Worm (Caenorhabditis elegans) whole organism, L1 larva: ENCODE measurements around the gene rpn-11.

Source experiments
- C04F5.9 ChIP-seq: sonication (generic microtip); optimal IDR thresholded peaks from 2 replicates; lab custom pipeline; 2016; ENCODE audit warnings: missing genetic modification characterization, missing compliant biosample characterization
- F16B12.6 ChIP-seq: fragments of 150-350 bp; optimal IDR thresholded peaks from 2 replicates; lab custom pipeline; 2014; ENCODE audit warnings: missing biosample characterization, missing genetic modification characterization
- ceh-8 ChIP-seq: fragments of 200-800 bp; sonication (Bioruptor generic); optimal IDR thresholded peaks from 2 replicates; lab custom pipeline; 2018; ENCODE audit warnings: mild to moderate bottlenecking, missing genetic modification characterization, moderate library complexity, missing compliant biosample characterization
- ceh-88 ChIP-seq: fragments of 200-800 bp; sonication (Bioruptor generic); IDR thresholded peaks from 2 replicates; pipeline ENCODE4 v1.3.6; 2022; ENCODE audit warnings: missing genetic modification characterization, missing compliant biosample characterization
- dpl-1 ChIP-seq, 3 experiments: fragments of 150-350 bp in 2 of 3; sonication (generic microtip) in 1 of 3; optimal IDR thresholded peaks; 2 replicates each; lab custom pipeline; 2014 to 2017; ENCODE audit warnings: missing biosample characterization in 3 of 3, missing genetic modification characterization in 3 of 3, missing genetic modification reagents in 3 of 3
- dsc-1 ChIP-seq: sonication (generic microtip); optimal IDR thresholded peaks from 2 replicates; lab custom pipeline; 2016; ENCODE audit warnings: mild to moderate bottlenecking, missing genetic modification characterization, missing compliant biosample characterization
- efl-1 ChIP-seq, 4 experiments: fragments of 150-350 bp; optimal IDR thresholded peaks in 3 of 4; peaks in 1 of 4; 1 replicate in 1 of 4; 2 replicates in 3 of 4; lab custom pipeline; 2014; ENCODE audit warnings: missing biosample characterization in 2 of 4, missing genetic modification characterization in 2 of 4, missing genetic modification reagents in 2 of 4
- egl-13 ChIP-seq: sonication (generic microtip); optimal IDR thresholded peaks from 2 replicates; lab custom pipeline; 2016; ENCODE audit warnings: missing genotype, missing genetic modification reagents, missing genetic modification characterization, missing compliant biosample characterization
- elt-2 ChIP-seq: sonication (generic microtip); optimal IDR thresholded peaks from 2 replicates; lab custom pipeline; 2016; ENCODE audit warnings: missing genetic modification characterization, mild to moderate bottlenecking, inconsistent platforms, missing compliant biosample characterization, missing genetic modification reagents
- ets-5 ChIP-seq: fragments of 200-800 bp; sonication (Bioruptor generic); IDR thresholded peaks from 2 replicates; pipeline ENCODE4 v1.3.6; 2022; ENCODE audit warnings: missing genetic modification characterization, missing compliant biosample characterization
- fkh-8 ChIP-seq: sonication (generic microtip); optimal IDR thresholded peaks from 2 replicates; lab custom pipeline; 2016; ENCODE audit warnings: mild to moderate bottlenecking, missing genetic modification characterization, missing compliant biosample characterization
- grh-1 ChIP-seq: fragments of 200-800 bp; sonication (Bioruptor generic); IDR thresholded peaks from 2 replicates; pipeline ENCODE4 v1.3.6; 2022; ENCODE audit warnings: missing genetic modification reagents, missing genetic modification characterization, missing compliant biosample characterization
- irx-1 ChIP-seq: sonication (generic microtip); optimal IDR thresholded peaks from 2 replicates; lab custom pipeline; 2016; ENCODE audit warnings: missing genetic modification characterization, missing compliant biosample characterization
- isw-1 ChIP-seq: fragments of 200-800 bp; sonication (Bioruptor generic); IDR thresholded peaks from 2 replicates; pipeline ENCODE4 v1.3.6; 2022; ENCODE audit warnings: missing genetic modification characterization, missing compliant biosample characterization
- lin-13 ChIP-seq: fragments of 150-350 bp; optimal IDR thresholded peaks from 2 replicates; lab custom pipeline; 2014; ENCODE audit warnings: missing biosample characterization, missing genetic modification reagents, missing genetic modification characterization
- lin-14 ChIP-seq: fragments of 200-800 bp; sonication (Bioruptor generic); optimal IDR thresholded peaks from 2 replicates; lab custom pipeline; 2018; ENCODE audit warnings: mild to moderate bottlenecking, missing genetic modification characterization, moderate library complexity, missing compliant biosample characterization
- lin-35 ChIP-seq, 2 experiments: fragments of 150-350 bp; optimal IDR thresholded peaks; 2 replicates each; lab custom pipeline; 2014; ENCODE audit warnings: missing biosample characterization in 2 of 2, missing genetic modification characterization in 2 of 2, missing genetic modification reagents in 2 of 2
- lir-3 ChIP-seq: sonication (generic microtip); optimal IDR thresholded peaks from 2 replicates; lab custom pipeline; 2016; ENCODE audit warnings: mild to moderate bottlenecking, missing genetic modification characterization, moderate library complexity, missing compliant biosample characterization; ENCODE audit not compliant: poor library complexity
- lsy-2 ChIP-seq, 2 experiments: fragments of 150-350 bp; optimal IDR thresholded peaks; 2 replicates each; lab custom pipeline; 2014; ENCODE audit warnings: missing biosample characterization in 2 of 2, missing genetic modification characterization in 2 of 2
- mab-9 ChIP-seq: fragments of 200-800 bp; sonication (Bioruptor generic); IDR thresholded peaks from 2 replicates; pipeline ENCODE4 v1.3.6; 2022; ENCODE audit warnings: missing genetic modification reagents, missing genetic modification characterization, missing compliant biosample characterization
- nhr-19 ChIP-seq: fragments of 200-800 bp; sonication (Bioruptor generic); conservative IDR thresholded peaks from 2 replicates; pipeline ENCODE4 v1.3.6; 2022; ENCODE audit warnings: missing genetic modification characterization, missing compliant biosample characterization
- nhr-20 ChIP-seq: sonication (generic microtip); optimal IDR thresholded peaks from 2 replicates; lab custom pipeline; 2016; ENCODE audit warnings: mild to moderate bottlenecking, missing genetic modification characterization, missing compliant biosample characterization
- nhr-47 ChIP-seq: sonication (generic microtip); optimal IDR thresholded peaks from 2 replicates; lab custom pipeline; 2016; ENCODE audit warnings: mild to moderate bottlenecking, missing genetic modification characterization, moderate library complexity, missing compliant biosample characterization
- nhr-71 ChIP-seq: sonication (generic microtip); optimal IDR thresholded peaks from 2 replicates; lab custom pipeline; 2016; ENCODE audit warnings: mild to moderate bottlenecking, missing genetic modification characterization, moderate library complexity, missing compliant biosample characterization
- nhr-85 ChIP-seq: sonication (generic microtip); peaks from one replicate; lab custom pipeline; 2016; ENCODE audit warnings: missing genetic modification characterization, inconsistent platforms, missing compliant biosample characterization
- nhr-90 ChIP-seq: sonication (generic microtip); optimal IDR thresholded peaks from 2 replicates; lab custom pipeline; 2016; ENCODE audit warnings: mild to moderate bottlenecking, missing genetic modification characterization, missing compliant biosample characterization; ENCODE audit not compliant: poor library complexity
- pax-3 ChIP-seq: fragments of 200-800 bp; sonication (Bioruptor generic); optimal IDR thresholded peaks from 2 replicates; lab custom pipeline; 2018; ENCODE audit warnings: mild to moderate bottlenecking, missing genetic modification characterization, moderate library complexity, missing compliant biosample characterization
- rnt-1 ChIP-seq: sonication (generic microtip); optimal IDR thresholded peaks from 2 replicates; lab custom pipeline; 2016; ENCODE audit warnings: mild to moderate bottlenecking, missing genetic modification characterization, moderate library complexity, missing compliant biosample characterization
- skn-1 ChIP-seq: fragments of 150-350 bp; optimal IDR thresholded peaks from 2 replicates; lab custom pipeline; 2014; ENCODE audit warnings: missing biosample characterization, missing genetic modification characterization
- snu-23 ChIP-seq: sonication (generic microtip); optimal IDR thresholded peaks from 2 replicates; lab custom pipeline; 2016; ENCODE audit warnings: missing genetic modification characterization, missing compliant biosample characterization
- sox-4 ChIP-seq: sonication (generic microtip); optimal IDR thresholded peaks from 2 replicates; lab custom pipeline; 2016; ENCODE audit warnings: missing genetic modification characterization, missing compliant biosample characterization
- swsn-7 ChIP-seq: sonication (generic microtip); optimal IDR thresholded peaks from 2 replicates; lab custom pipeline; 2016; ENCODE audit warnings: missing genetic modification characterization, missing compliant biosample characterization
- tbx-2 ChIP-seq: sonication (generic microtip); optimal IDR thresholded peaks from 2 replicates; lab custom pipeline; 2016; ENCODE audit warnings: missing genetic modification characterization, missing compliant biosample characterization
- unc-30 ChIP-seq: sonication (generic microtip); optimal IDR thresholded peaks from 2 replicates; lab custom pipeline; 2017; ENCODE audit warnings: missing biosample characterization, missing genetic modification characterization
- unc-86 ChIP-seq: sonication (generic microtip); optimal IDR thresholded peaks from 2 replicates; lab custom pipeline; 2016; ENCODE audit warnings: missing genetic modification characterization, missing compliant biosample characterization
- unc-98 ChIP-seq: fragments of 200-800 bp; sonication (Bioruptor generic); IDR thresholded peaks from 2 replicates; pipeline ENCODE4 v1.3.6; 2022; ENCODE audit warnings: missing genetic modification characterization, missing compliant biosample characterization
- xbp-1 ChIP-seq: sonication (generic microtip); optimal IDR thresholded peaks from 2 replicates; lab custom pipeline; 2016; ENCODE audit warnings: missing genetic modification characterization, missing compliant biosample characterization
- zip-4 ChIP-seq: fragments of 200-800 bp; sonication (Bioruptor generic); optimal IDR thresholded peaks from 2 replicates; lab custom pipeline; 2018; ENCODE audit warnings: mild to moderate bottlenecking, missing genetic modification characterization, moderate library complexity, missing compliant biosample characterization
- ztf-11 ChIP-seq, 2 experiments: sonication (generic microtip); optimal IDR thresholded peaks; 2 replicates each; lab custom pipeline; 2016 to 2017; ENCODE audit warnings: missing genetic modification characterization in 2 of 2, missing biosample characterization in 1 of 2, missing compliant biosample characterization in 1 of 2

rpn-11 gene

DNA sequence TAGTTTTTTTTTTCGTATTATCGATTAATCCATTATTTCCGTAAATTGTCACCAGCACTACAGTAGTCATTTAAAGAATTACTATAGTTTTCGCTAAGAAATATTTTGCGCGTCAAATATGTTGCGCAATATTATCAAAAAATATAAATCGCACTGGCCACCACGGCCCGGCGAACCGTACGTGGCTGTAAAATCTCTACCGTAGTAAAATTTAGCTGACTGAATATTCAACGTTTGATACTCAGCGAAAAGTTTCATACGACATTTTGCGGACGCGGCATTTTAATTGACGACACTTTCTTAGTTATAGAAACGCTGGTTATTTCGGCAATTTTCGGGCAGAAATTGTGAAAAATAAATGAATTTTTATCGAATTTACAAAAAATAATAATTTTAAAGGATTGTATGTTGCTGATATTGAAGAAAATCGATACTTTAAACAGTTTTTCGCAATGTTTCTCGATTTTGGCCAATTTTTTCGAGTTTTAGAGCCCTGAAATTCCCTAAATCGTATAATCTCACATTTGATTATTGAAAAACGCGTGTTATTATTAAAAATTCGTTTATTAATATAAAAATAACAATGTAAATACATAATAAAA, 3.6 kb upstream of the rpn-11 start:
- TF ChIP-seq efl-1 (optimal IDR thresholded peaks at IDR 0.05; lab: Kevin White, UChicago) (peak; percentile 46 to 47), efl-1 (GFP tag; optimal IDR thresholded peaks at IDR 0.05 in 1 of 2; lab: Kevin White, UChicago) (peak; percentile 22 to 92), zip-4 (GFP tag; lab: Kevin White, UChicago) (peak; percentile 25), dpl-1 (GFP tag; optimal IDR thresholded peaks at IDR 0.05; lab: Kevin White, UChicago) (peak; percentile 14 to 31 (median 24)), tbx-2 (tag; lab: Kevin White, UChicago) (peak; percentile 64), sox-4 (tag; lab: Kevin White, UChicago) (peak; percentile 1), mab-9 (GFP tag; lab: Robert Waterston, UW) (peak; percentile 96), F16B12.6 (tag; lab: Kevin White, UChicago) (peak; percentile 40), nhr-19 (GFP tag; lab: Robert Waterston, UW) (peak; percentile 99), pax-3 (tag; lab: Kevin White, UChicago) (peak; percentile 68), lir-3 (tag; lab: Kevin White, UChicago) (peak; percentile 66), fkh-8 (tag; lab: Kevin White, UChicago) (peak; percentile 32), nhr-47 (tag; lab: Kevin White, UChicago) (peak; percentile 82), C04F5.9 (tag; lab: Kevin White, UChicago) (peak; percentile 62), grh-1 (GFP tag; lab: Robert Waterston, UW) (peak; percentile 99), ceh-8 (GFP tag; lab: Kevin White, UChicago) (peak; percentile 35), nhr-71 (tag; lab: Kevin White, UChicago) (peak; percentile 83), isw-1 (GFP tag; lab: Robert Waterston, UW) (peak; percentile 97), nhr-85 (tag; lab: Kevin White, UChicago) (peak; percentile 84), ceh-88 (peak; percentile 99), nhr-90 (tag; lab: Kevin White, UChicago) (peak; percentile 76), ets-5 (GFP tag; lab: Robert Waterston, UW) (0 out of 2 replicates have a peak, but pooled peaks have one; percentile 57), lin-35 (GFP tag; optimal IDR thresholded peaks at IDR 0.05; lab: Kevin White, UChicago) (peak in 1 of 2 experiments; percentile 36), irx-1 (tag; lab: Kevin White, UChicago) (peak; percentile 52), unc-86 (tag; lab: Kevin White, UChicago) (peak; percentile 40), ztf-11 (tag; optimal IDR thresholded peaks at IDR 0.05; lab: Kevin White, UChicago) (peak in 1 of 2 experiments; percentile 62), egl-13 (tag; lab: Kevin White, UChicago) (peak; percentile 17), dsc-1 (tag; lab: Kevin White, UChicago) (peak; percentile 33), unc-98 (GFP tag; lab: Robert Waterston, UW) (peak; percentile 89), elt-2 (tag; lab: Kevin White, UChicago) (peak; percentile 63), nhr-20 (tag; lab: Kevin White, UChicago) (peak; percentile 74), xbp-1 (peak; percentile 68), lsy-2 (tag; optimal IDR thresholded peaks at IDR 0.05; lab: Kevin White, UChicago) (peak; percentile 48 to 69), lin-14 (peak; percentile 69), swsn-7 (tag; lab: Kevin White, UChicago) (peak; percentile 52), rnt-1 (tag; lab: Kevin White, UChicago) (peak; percentile 39), snu-23 (GFP tag; lab: Kevin White, UChicago) (peak; percentile 64)
- TF ChIP-seq, all 84 proteins: peak for 36; not testable (repeated sequence) for 48

DNA sequence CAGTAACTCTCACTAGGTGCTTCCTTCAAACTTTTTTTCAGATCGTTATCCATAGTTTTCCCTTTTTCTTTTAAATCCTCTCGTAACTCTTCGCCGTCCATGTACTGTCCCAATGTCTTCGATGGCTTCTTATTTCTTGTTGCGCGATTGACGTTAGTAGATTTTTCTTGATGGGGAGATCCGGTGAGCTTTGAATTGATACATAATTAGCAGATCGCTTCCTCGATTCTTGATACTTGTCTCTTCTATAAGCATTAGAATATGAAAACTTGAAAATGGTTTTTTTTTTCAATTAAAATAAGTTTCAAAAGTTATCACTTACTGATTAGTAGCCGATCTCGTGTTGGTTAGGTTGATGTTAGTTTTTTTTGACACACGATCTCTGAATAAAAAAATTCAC, 1.1 kb upstream of the rpn-11 start, which contains the start of gene K07D4.2:
Gene K07D4.2 (minus strand): TSS at position 101 of the 400 bp plus-strand sequence.
- TF ChIP-seq lin-13 (GFP tag; lab: Kevin White, UChicago) (no peak), ets-5 (GFP tag; lab: Robert Waterston, UW) (no peak), C04F5.9 (tag; lab: Kevin White, UChicago) (no peak), unc-98 (GFP tag; lab: Robert Waterston, UW) (no peak), xbp-1 (no peak), zip-4 (GFP tag; lab: Kevin White, UChicago) (no peak), snu-23 (GFP tag; lab: Kevin White, UChicago) (no peak), skn-1 (tag; lab: Kevin White, UChicago) (no peak), unc-30 (no peak)
- TF ChIP-seq, all 84 proteins: peak for 0
